Worm (Caenorhabditis elegans): ENCODE data around the gene hex-3.

Gene hex-3

ce11 chrIII:10869595-10869994 is 20.6 kb downstream of the hex-3 start:
- TF ChIP-seq mxl-2 (GFP tag; conservative IDR thresholded peaks at IDR 0.05) (no peak), aha-1 (tag) (peak; percentile 52)

- TF ChIP-seq aly-2 (tag; optimal IDR thresholded peaks at IDR 0.05) (no peak), lir-3 (tag; optimal IDR thresholded peaks at IDR 0.05) (no peak), ama-1 (optimal IDR thresholded peaks at IDR 0.05) (no peak), nhr-48 (tag; optimal IDR thresholded peaks at IDR 0.05) (no peak), hmg-1.1 (GFP tag; IDR thresholded peaks at IDR 0.05) (no peak), egl-43 (GFP tag; IDR thresholded peaks at IDR 0.05) (no peak), mxl-2 (GFP tag; conservative IDR thresholded peaks at IDR 0.05) (no peak), jun-1 (tag; optimal IDR thresholded peaks at IDR 0.05) (no peak), lin-15B (tag; optimal IDR thresholded peaks at IDR 0.05) (no peak), ctbp-1 (GFP tag; IDR thresholded peaks at IDR 0.05) (no peak), ZK546.5 (tag; optimal IDR thresholded peaks at IDR 0.05) (no peak), Y105C5A.15 (GFP tag; IDR thresholded peaks at IDR 0.05) (no peak), skn-1 (tag; optimal IDR thresholded peaks at IDR 0.05) (no peak), lin-38 (GFP tag; IDR thresholded peaks at IDR 0.05) (no peak), nhr-11 (tag; optimal IDR thresholded peaks at IDR 0.05) (no peak), ztf-7 (tag; optimal IDR thresholded peaks at IDR 0.05) (no peak)
Measured at ce11 chrIII:10870161-10870560, 21.1 kb downstream of the hex-3 start.

- peak; percentile 42 for TF ChIP-seq aha-1 (tag)
- no peak for TF ChIP-seq fkh-10 (GFP tag; optimal IDR thresholded peaks at IDR 0.05)
- peak; percentile 62 for TF ChIP-seq set-16 (GFP tag; IDR thresholded peaks at IDR 0.05)
Measured at ce11 chrIII:10870814-10871213, 21.8 kb downstream of the hex-3 start.

ce11 chrIII:10875132-10875531 is 26.1 kb downstream of the hex-3 start, which contains the start of gene C44B9.2:
Gene C44B9.2 (plus strand): TSS chrIII:10875432.
- TF ChIP-seq mxl-2 (GFP tag; conservative IDR thresholded peaks at IDR 0.05) (no peak), Y75B8A.6 (GFP tag; IDR thresholded peaks at IDR 0.05) (no peak), snpc-1.2 (GFP tag; IDR thresholded peaks at IDR 0.05) (no peak), aha-1 (tag) (peak; percentile 65)

- TF ChIP-seq F49E8.2 (tag; optimal IDR thresholded peaks at IDR 0.05; ENCODE audit: borderline replicate concordance) (peak; percentile 86), unc-130 (GFP tag; optimal IDR thresholded peaks at IDR 0.05) (peak; percentile 66), set-16 (GFP tag; IDR thresholded peaks at IDR 0.05) (no peak), lin-38 (GFP tag; IDR thresholded peaks at IDR 0.05) (peak; percentile 67), aha-1 (tag) (no peak), arid-1 (GFP tag; conservative IDR thresholded peaks at IDR 0.05) (0 out of 2 replicates have a peak, but pooled peaks have one; percentile 40), ceh-44 (GFP tag; IDR thresholded peaks at IDR 0.05) (0 out of 2 replicates have a peak, but pooled peaks have one; percentile 11), ceh-32 (tag; optimal IDR thresholded peaks at IDR 0.05; ENCODE audit: poor library complexity) (no peak), mes-2 (tag; optimal IDR thresholded peaks at IDR 0.05; ENCODE audit: poor library complexity, severe bottlenecking) (peak; percentile 14)
Measured at ce11 chrIII:10877542-10877941, 28.5 kb downstream of the hex-3 start.

ce11 chrIII:10880083-10880482 is 31.1 kb downstream of the hex-3 start, which contains the start of gene C44B9.3:
Gene C44B9.3 (minus strand): TSS chrIII:10880183.
- TF ChIP-seq mdt-29 (GFP tag; IDR thresholded peaks at IDR 0.05) (no peak), hlh-11 (tag; optimal IDR thresholded peaks at IDR 0.05) (no peak), lsy-2 (tag; optimal IDR thresholded peaks at IDR 0.05) (no peak), unc-130 (GFP tag; optimal IDR thresholded peaks at IDR 0.05) (no peak), pqm-1 (tag; optimal IDR thresholded peaks at IDR 0.05) (no peak)

Measured in whole organism, L4 larva.